Fruit fly (Drosophila melanogaster): ENCODE data around the gene CG8281.

dm6 chr3L:7889976-7890375, 22.3 kb upstream of the CG8281 start:
- TF ChIP-seq dmrt93B (GFP tag; optimal IDR thresholded peaks at IDR 0.05) (no peak), Dif (GFP tag; optimal IDR thresholded peaks at IDR 0.05; ENCODE audit: partially characterized antibody) (no peak)

All from whole organism, wandering third instar larva.